Worm (Caenorhabditis elegans) whole organism, dauer: Measurements from ENCODE around the gene dhrs-4.

ENCODE experiments used
- unc-62 ChIP-seq: sonication (generic microtip); optimal IDR thresholded peaks from 2 replicates; lab custom pipeline; 2017; ENCODE audit warnings: missing biosample characterization, missing genetic modification reagents, missing genetic modification characterization

dhrs-4 gene

ce11 chrV:12922308-12922707 is at the start of gene dhrs-4:
TSS of gene dhrs-4 (plus strand) at chrV:12922608.
- TF ChIP-seq unc-62: no peak

- TF ChIP-seq unc-62: no peak
Observed at ce11 chrV:12875850-12876249, 46.6 kb upstream of the dhrs-4 start.

- TF ChIP-seq unc-62: no peak
Observed at ce11 chrV:12876708-12877107, 45.7 kb upstream of the dhrs-4 start.

- TF ChIP-seq unc-62: no peak
Observed at ce11 chrV:12877579-12877978, 44.8 kb upstream of the dhrs-4 start.

- no peak for TF ChIP-seq unc-62
Observed at ce11 chrV:12879349-12879748, 43.1 kb upstream of the dhrs-4 start.

ce11 chrV:12881396-12881795 is 41.0 kb upstream of the dhrs-4 start:
- TF ChIP-seq unc-62: no peak

ce11 chrV:12882370-12882769 is 40.0 kb upstream of the dhrs-4 start:
- no peak for TF ChIP-seq unc-62

ce11 chrV:12885860-12886259 is 36.5 kb upstream of the dhrs-4 start, which contains the start of gene glb-24:
TSS of gene glb-24 (minus strand) at chrV:12885960.
- no peak for TF ChIP-seq unc-62

- TF ChIP-seq unc-62: no peak
Observed at ce11 chrV:12895772-12896171, 26.6 kb upstream of the dhrs-4 start, which contains the start of gene ttbk-7. TSS of gene ttbk-7 (minus strand) at chrV:12895872.

- TF ChIP-seq unc-62: no peak
Observed at ce11 chrV:12896850-12897249, 25.6 kb upstream of the dhrs-4 start.

- TF ChIP-seq unc-62: no peak
Observed at ce11 chrV:12897338-12897737, 25.1 kb upstream of the dhrs-4 start.

ce11 chrV:12898583-12899232 is 23.7 kb upstream of the dhrs-4 start:
- TF ChIP-seq unc-62: no peak

- no peak for TF ChIP-seq unc-62
Observed at ce11 chrV:12901301-12901700, 21.1 kb upstream of the dhrs-4 start.

- TF ChIP-seq unc-62: no peak
Observed at ce11 chrV:12904054-12904453, 18.4 kb upstream of the dhrs-4 start, which contains the start of gene ttr-27. TSS of gene ttr-27 (minus strand) at chrV:12904098.

ce11 chrV:12905074-12905473 is 17.3 kb upstream of the dhrs-4 start, which contains the start of gene ttr-28:
TSS of gene ttr-28 (minus strand) at chrV:12905174.
- no peak for TF ChIP-seq unc-62

ce11 chrV:12906732-12907131 is 15.7 kb upstream of the dhrs-4 start, which contains the start of gene ttr-29:
TSS of gene ttr-29 (minus strand) at chrV:12906832.
- no peak for TF ChIP-seq unc-62

- no peak for TF ChIP-seq unc-62
Observed at ce11 chrV:12907436-12907835, 15.0 kb upstream of the dhrs-4 start.

ce11 chrV:12908614-12909013 is 13.8 kb upstream of the dhrs-4 start:
- no peak for TF ChIP-seq unc-62
